Fruit fly (Drosophila melanogaster): ENCODE measurements around the gene CG15579.

Gene CG15579

DNA sequence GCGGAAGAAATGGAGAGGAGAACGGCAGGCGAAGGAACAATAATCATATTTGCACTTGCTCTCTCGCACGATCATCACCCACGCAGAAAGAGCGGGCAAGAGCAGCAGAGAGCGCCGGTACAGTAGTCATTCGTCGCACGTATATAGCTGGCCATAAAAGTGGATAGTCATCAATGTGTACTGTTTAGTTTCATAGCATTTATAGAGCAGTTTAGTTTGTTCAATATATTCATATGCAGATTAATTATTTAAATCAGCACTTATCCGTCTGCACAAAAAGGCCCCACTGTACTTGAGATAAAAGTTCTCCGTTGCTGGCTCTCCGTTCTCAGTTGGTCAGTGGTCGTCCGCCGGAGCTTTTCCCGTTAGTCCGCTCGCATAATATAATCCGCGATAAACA, 13.2 kb upstream of the CG15579 start (continued):
- TF ChIP-seq CG9876 (GFP tag; optimal IDR thresholded peaks at IDR 0.05) (peak; percentile 97), CG10959 (GFP tag; IDR thresholded peaks at IDR 0.05) (peak; percentile 95), seq (GFP tag; IDR thresholded peaks at IDR 0.05) (peak; percentile 99), Ptx1 (GFP tag; IDR thresholded peaks at IDR 0.05) (peak; percentile 99), ssp (GFP tag; IDR thresholded peaks at IDR 0.05) (peak; percentile 94), dati (GFP tag; IDR thresholded peaks at IDR 0.05) (peak; percentile 95), Aef1 (GFP tag; IDR thresholded peaks at IDR 0.05) (peak; percentile 99), CG6854 (GFP tag; optimal IDR thresholded peaks at IDR 0.05) (peak; percentile 96), GATAe (GFP tag; conservative IDR thresholded peaks at IDR 0.05) (peak; percentile 99), HLHmδ (GFP tag; optimal IDR thresholded peaks at IDR 0.05) (no peak), sqz (GFP tag; optimal IDR thresholded peaks at IDR 0.05) (peak; percentile 93), sug (tag; optimal IDR thresholded peaks at IDR 0.05) (peak; percentile 98), kah (GFP tag; optimal IDR thresholded peaks at IDR 0.05) (peak; percentile 91), Camta (GFP tag; optimal IDR thresholded peaks at IDR 0.05) (peak; percentile 97), CG12769 (tag; optimal IDR thresholded peaks at IDR 0.05) (peak; percentile 100), CG12659 (GFP tag; optimal IDR thresholded peaks at IDR 0.05) (peak; percentile 98), ac (GFP tag; optimal IDR thresholded peaks at IDR 0.05) (peak; percentile 78), CG2202 (tag; optimal IDR thresholded peaks at IDR 0.05) (peak; percentile 75), CG2875 (GFP tag; optimal IDR thresholded peaks at IDR 0.05) (peak; percentile 93), vfl (GFP tag; optimal IDR thresholded peaks at IDR 0.05) (peak; percentile 97), CG2129 (GFP tag; IDR thresholded peaks at IDR 0.05; ENCODE audit: partially characterized antibody) (no peak), al (GFP tag; IDR thresholded peaks at IDR 0.05) (peak; percentile 99), CG7556 (GFP tag; optimal IDR thresholded peaks at IDR 0.05) (peak; percentile 96), run (tag; optimal IDR thresholded peaks at IDR 0.05) (peak; percentile 94), Rx (GFP tag; IDR thresholded peaks at IDR 0.05) (peak; percentile 97), CoRest (tag; optimal IDR thresholded peaks at IDR 0.05) (peak; percentile 98), CG10274 (GFP tag; optimal IDR thresholded peaks at IDR 0.05) (peak; percentile 94), CG10431 (GFP tag; optimal IDR thresholded peaks at IDR 0.05) (peak; percentile 85), CG31365 (tag; optimal IDR thresholded peaks at IDR 0.05) (peak; percentile 92), tio (GFP tag; optimal IDR thresholded peaks at IDR 0.05) (peak; percentile 92), B-H1 (GFP tag; IDR thresholded peaks at IDR 0.05) (peak; percentile 98), CG33213 (GFP tag; optimal IDR thresholded peaks at IDR 0.05) (peak; percentile 97), CG30020 (tag; optimal IDR thresholded peaks at IDR 0.05) (peak; percentile 73), E2f2 (GFP tag; IDR thresholded peaks at IDR 0.05) (peak; percentile 88), pfk (GFP tag; optimal IDR thresholded peaks at IDR 0.05) (peak; percentile 73), eyg (GFP tag; optimal IDR thresholded peaks at IDR 0.05) (peak; percentile 97), D19A (tag; optimal IDR thresholded peaks at IDR 0.05) (peak; percentile 92), Fer1 (GFP tag; optimal IDR thresholded peaks at IDR 0.05) (peak; percentile 99), HLH54F (GFP tag; optimal IDR thresholded peaks at IDR 0.05) (peak; percentile 98), CG10462 (GFP tag; optimal IDR thresholded peaks at IDR 0.05) (peak; percentile 92), Dbx (GFP tag; IDR thresholded peaks at IDR 0.05) (peak; percentile 100), CTCF (GFP tag; optimal IDR thresholded peaks at IDR 0.05) (peak; percentile 60), HLH3B (GFP tag; IDR thresholded peaks at IDR 0.05) (peak; percentile 99), sim (GFP tag; IDR thresholded peaks at IDR 0.05) (peak; percentile 97), fu2 (GFP tag; optimal IDR thresholded peaks at IDR 0.05) (peak; percentile 98), CG32532 (GFP tag; IDR thresholded peaks at IDR 0.05) (peak; percentile 100), NC2β (GFP tag; optimal IDR thresholded peaks at IDR 0.05) (peak; percentile 96), vvl (GFP tag; IDR thresholded peaks at IDR 0.05) (peak; percentile 99), CkIIα-i1 (GFP tag; IDR thresholded peaks at IDR 0.05) (peak; percentile 95), Hmr (GFP tag; optimal IDR thresholded peaks at IDR 0.05) (peak; percentile 99), unpg (GFP tag; optimal IDR thresholded peaks at IDR 0.05) (peak; percentile 98), Hr51 (GFP tag; optimal IDR thresholded peaks at IDR 0.05) (peak; percentile 97)

All from whole organism, embryonic.